Fruit fly (Drosophila melanogaster) whole organism: ENCODE results near the gene Kdm5.

Source experiments
- CG8478 ChIP-seq: fragments of >200 bp; optimal IDR thresholded peaks from 2 replicates; lab custom pipeline; 2018; ENCODE audit warnings: inconsistent platforms
- Dll ChIP-seq: fragments of >200 bp; optimal IDR thresholded peaks from 2 replicates; lab custom pipeline; 2017
- pan ChIP-seq: fragments of >200 bp; optimal IDR thresholded peaks from 2 replicates; lab custom pipeline; 2017

DNA sequence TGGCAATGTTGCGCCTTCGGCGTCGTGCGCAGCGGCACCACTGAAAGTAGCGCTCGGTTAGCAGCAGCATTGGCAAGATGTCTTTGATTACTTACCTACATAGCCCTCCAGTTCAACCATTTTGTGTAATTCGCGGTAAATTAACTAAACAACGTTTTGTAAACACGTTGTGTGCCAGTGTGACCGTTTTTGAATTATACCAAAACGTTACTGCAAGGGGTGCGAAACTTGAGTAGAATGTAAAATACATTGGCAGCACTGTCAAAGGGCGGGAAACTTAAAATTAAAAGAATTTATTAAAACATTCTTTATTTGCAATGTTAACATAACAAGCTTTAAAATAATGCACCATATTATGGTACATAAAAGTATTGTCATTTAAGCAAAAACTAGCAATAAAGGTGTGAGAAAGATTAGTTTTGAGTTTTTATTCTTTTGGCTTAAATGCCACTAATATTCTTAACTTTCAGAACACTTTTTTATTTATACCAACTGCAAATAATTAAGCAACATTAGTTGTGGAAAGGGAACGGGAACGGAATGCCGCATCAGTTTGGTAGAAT lies 25.1 kb upstream of the Kdm5 start, which contains the start of gene CG9107:
- TF ChIP-seq Dll (lab: Kevin White, UChicago) = no peak
- TF ChIP-seq pan (lab: Kevin White, UChicago) = no peak
- no peak for TF ChIP-seq CG8478
